Fruit fly (Drosophila melanogaster): Measurements from ENCODE around the gene Phlpp.

Gene Phlpp

dm6 chr2L:19058916-19059315 is at the start of gene Phlpp (continued):
- TF ChIP-seq Deaf1 (tag; optimal IDR thresholded peaks at IDR 0.05) (peak; percentile 60), bsh (GFP tag; optimal IDR thresholded peaks at IDR 0.05) (peak in 1 of 2 experiments; percentile 47), phol (tag; optimal IDR thresholded peaks at IDR 0.05) (peak; percentile 74), inv (GFP tag; IDR thresholded peaks at IDR 0.05; ENCODE audit: partially characterized antibody) (no peak), al (GFP tag; IDR thresholded peaks at IDR 0.05) (no peak), CG4707 (GFP tag; optimal IDR thresholded peaks at IDR 0.05) (peak; percentile 61), CG17802 (tag; optimal IDR thresholded peaks at IDR 0.05) (peak; percentile 14), schlank (tag; optimal IDR thresholded peaks at IDR 0.05) (no peak), Dp (GFP tag; optimal IDR thresholded peaks at IDR 0.05) (no peak), Bteb2 (GFP tag; optimal IDR thresholded peaks at IDR 0.05) (no peak), Xrp1 (GFP tag; IDR thresholded peaks at IDR 0.05) (peak; percentile 89), CG18262 (tag; optimal IDR thresholded peaks at IDR 0.05) (peak; percentile 83), wor (GFP tag; IDR thresholded peaks at IDR 0.05) (0 out of 2 replicates have a peak, but pooled peaks have one; percentile 38), CG8924 (tag; optimal IDR thresholded peaks at IDR 0.05) (peak; percentile 40), CG13424 (tag; optimal IDR thresholded peaks at IDR 0.05) (peak; percentile 41), CG12391 (tag; optimal IDR thresholded peaks at IDR 0.05) (peak; percentile 41), Spps (tag; optimal IDR thresholded peaks at IDR 0.05) (peak; percentile 26), CG4820 (GFP tag; optimal IDR thresholded peaks at IDR 0.05) (no peak), CG12236 (GFP tag; optimal IDR thresholded peaks at IDR 0.05) (no peak), CG4424 (GFP tag; optimal IDR thresholded peaks at IDR 0.05) (peak; percentile 72), CG6254 (GFP tag; optimal IDR thresholded peaks at IDR 0.05) (peak; percentile 68), dysf (GFP tag; IDR thresholded peaks at IDR 0.05) (peak; percentile 69), CG8765 (GFP tag; IDR thresholded peaks at IDR 0.05) (peak; percentile 51; the same call in 1 of the 2 replicates), Dbx (GFP tag; IDR thresholded peaks at IDR 0.05) (0 out of 3 replicates have a peak, but pooled peaks have one; percentile 31), CG4730 (GFP tag; IDR thresholded peaks at IDR 0.05) (peak; percentile 47; the same call in 1 of the 2 replicates), CG30403 (GFP tag; optimal IDR thresholded peaks at IDR 0.05) (peak; percentile 57), CG9817 (tag; optimal IDR thresholded peaks at IDR 0.05) (no peak), Gug (GFP tag; IDR thresholded peaks at IDR 0.05) (peak; percentile 19; the same call in 1 of the 4 replicates), CG8290 (GFP tag; optimal IDR thresholded peaks at IDR 0.05) (peak; percentile 14), CG8290 (tag; optimal IDR thresholded peaks at IDR 0.05) (no peak), pros (GFP tag; optimal IDR thresholded peaks at IDR 0.05) (peak; percentile 45), tll (GFP tag; optimal IDR thresholded peaks at IDR 0.05) (no peak), CG8478 (optimal IDR thresholded peaks at IDR 0.05) (no peak), CG11504 (tag; optimal IDR thresholded peaks at IDR 0.05) (peak; percentile 77), dmrt11E (tag; optimal IDR thresholded peaks at IDR 0.05) (peak; percentile 59), Xbp1 (GFP tag; optimal IDR thresholded peaks at IDR 0.05) (peak; percentile 59), CG9609 (GFP tag; optimal IDR thresholded peaks at IDR 0.05) (no peak), CG2875 (GFP tag; optimal IDR thresholded peaks at IDR 0.05) (peak; percentile 23), stc (GFP tag; IDR thresholded peaks at IDR 0.05) (0 out of 2 replicates have a peak, but pooled peaks have one; percentile 39), CG2712 (tag; optimal IDR thresholded peaks at IDR 0.05) (peak; percentile 84), sob (GFP tag; IDR thresholded peaks at IDR 0.05) (peak; percentile 53; the same call in 1 of the 2 replicates), zfh2 (GFP tag; optimal IDR thresholded peaks at IDR 0.05) (no peak), CoRest (tag; optimal IDR thresholded peaks at IDR 0.05) (peak; percentile 47), en (GFP tag; optimal IDR thresholded peaks at IDR 0.05) (peak; percentile 28), prd (optimal IDR thresholded peaks at IDR 0.05) (no peak), prd (GFP tag; IDR thresholded peaks at IDR 0.05) (peak; percentile 82), CG10462 (GFP tag; optimal IDR thresholded peaks at IDR 0.05) (peak; percentile 7), CG18476 (GFP tag; optimal IDR thresholded peaks at IDR 0.05) (no peak), hkb (optimal IDR thresholded peaks at IDR 0.05) (no peak), hkb (GFP tag; IDR thresholded peaks at IDR 0.05) (peak; percentile 79), C15 (GFP tag; IDR thresholded peaks at IDR 0.05) (0 out of 3 replicates have a peak, but pooled peaks have one; percentile 44), CG11560 (tag; IDR thresholded peaks at IDR 0.05) (no peak)

Data from whole organism, embryonic.